Worm (Caenorhabditis elegans): ENCODE results near the gene pho-10.

ce11 chrII:9966954-9967353 is 46.6 kb upstream of the pho-10 start, which contains the start of gene dtmk-1:
- no peak for TF ChIP-seq ztf-23 (GFP tag; IDR thresholded peaks at IDR 0.05)
- TF ChIP-seq flt-1 (GFP tag; IDR thresholded peaks at IDR 0.05) = no peak
- no peak for TF ChIP-seq T22C8.4 (GFP tag; IDR thresholded peaks at IDR 0.05)
- TF ChIP-seq ref-1 (GFP tag; conservative IDR thresholded peaks at IDR 0.05) = no peak
